Worm (Caenorhabditis elegans) whole organism, young adult: ENCODE data around the gene cdh-3.

ENCODE experiments used
- B0019.2 ChIP-seq: fragments of 200-800 bp; sonication (Bioruptor generic); conservative IDR thresholded peaks from 2 replicates; pipeline ENCODE4 v1.3.6; 2022; ENCODE audit warnings: missing genetic modification reagents, missing genetic modification characterization, missing compliant biosample characterization
- B0261.1 ChIP-seq: sonication (generic microtip); optimal IDR thresholded peaks from 2 replicates; lab custom pipeline; 2016; ENCODE audit warnings: mild to moderate bottlenecking, missing genetic modification characterization, moderate library complexity, missing compliant biosample characterization
- C06A6.2 ChIP-seq: fragments of 200-800 bp; sonication (Bioruptor generic); conservative IDR thresholded peaks from 2 replicates; pipeline ENCODE4 v1.3.6; 2022; ENCODE audit warnings: missing genetic modification characterization, missing compliant biosample characterization
- F10E7.11 ChIP-seq: sonication (generic microtip); optimal IDR thresholded peaks from 2 replicates; lab custom pipeline; 2017; ENCODE audit warnings: mild to moderate bottlenecking, missing genetic modification characterization, moderate library complexity, missing compliant biosample characterization
- F33H1.4 ChIP-seq: fragments of 200-800 bp; sonication (Bioruptor generic); IDR thresholded peaks from 2 replicates; pipeline ENCODE4 v1.3.6; 2022; ENCODE audit warnings: missing genetic modification reagents, missing genetic modification characterization, missing compliant biosample characterization
- ZK185.1 ChIP-seq: sonication (generic microtip); optimal IDR thresholded peaks from 2 replicates; lab custom pipeline; 2016; ENCODE audit warnings: mild to moderate bottlenecking, missing genetic modification characterization, missing compliant biosample characterization; ENCODE audit not compliant: poor library complexity, severe bottlenecking
- akir-1 ChIP-seq: fragments of 200-800 bp; sonication (Bioruptor generic); optimal IDR thresholded peaks from 2 replicates; lab custom pipeline; 2018; ENCODE audit warnings: mild to moderate bottlenecking, missing genetic modification characterization, moderate library complexity, missing compliant biosample characterization
- aptf-2 ChIP-seq: fragments of 200-800 bp; sonication (Bioruptor generic); conservative IDR thresholded peaks from 2 replicates; pipeline ENCODE4 v1.3.6; 2022; ENCODE audit warnings: missing genetic modification reagents, missing genetic modification characterization, missing compliant biosample characterization
- attf-3 ChIP-seq: fragments of 200-800 bp; sonication (Bioruptor generic); conservative IDR thresholded peaks from 2 replicates; pipeline ENCODE4 v1.3.6; 2022; ENCODE audit warnings: missing genetic modification reagents, missing genetic modification characterization, missing compliant biosample characterization
- attf-5 ChIP-seq: fragments of 200-800 bp; sonication (Bioruptor generic); optimal IDR thresholded peaks from 2 replicates; lab custom pipeline; 2018; ENCODE audit warnings: mild to moderate bottlenecking, missing genetic modification characterization, missing compliant biosample characterization
- attf-6 ChIP-seq: fragments of 200-800 bp; sonication (Bioruptor generic); IDR thresholded peaks from 2 replicates; pipeline ENCODE4 v1.3.6; 2022; ENCODE audit warnings: missing genetic modification reagents, missing genetic modification characterization, missing compliant biosample characterization
- bed-2 ChIP-seq: fragments of 200-800 bp; sonication (Bioruptor generic); IDR thresholded peaks from 2 replicates; pipeline ENCODE4 v1.3.6; 2022; ENCODE audit warnings: missing genetic modification reagents, missing genetic modification characterization, missing compliant biosample characterization
- cebp-1 ChIP-seq, 2 experiments: fragments of 200-800 bp in 1 of 2; sonication (Bioruptor generic) in 1 of 2; sonication (generic microtip) in 1 of 2; IDR thresholded peaks in 1 of 2; optimal IDR thresholded peaks in 1 of 2; 2 replicates each; pipeline versions ENCODE4 v1.3.6 to Lab custom; 2017 to 2022; ENCODE audit warnings: missing compliant biosample characterization in 2 of 2, missing genetic modification characterization in 2 of 2, mild to moderate bottlenecking in 1 of 2, missing genetic modification reagents in 1 of 2, moderate library complexity in 1 of 2
- chd-7 ChIP-seq: sonication (generic microtip); optimal IDR thresholded peaks from 2 replicates; lab custom pipeline; 2016; ENCODE audit warnings: mild to moderate bottlenecking, missing genetic modification characterization, moderate library complexity, missing compliant biosample characterization
- dox-1 ChIP-seq: fragments of 200-800 bp; sonication (Bioruptor generic); IDR thresholded peaks from 2 replicates; pipeline ENCODE4 v1.3.6; 2022; ENCODE audit warnings: missing genetic modification reagents, missing genetic modification characterization, missing compliant biosample characterization
- dpff-1 ChIP-seq: sonication (generic microtip); optimal IDR thresholded peaks from 2 replicates; lab custom pipeline; 2017; ENCODE audit warnings: mild to moderate bottlenecking, missing genetic modification characterization, missing compliant biosample characterization
- ekl-4 ChIP-seq: fragments of 200-800 bp; sonication (Bioruptor generic); IDR thresholded peaks from 2 replicates; pipeline ENCODE4 v1.3.6; 2022; ENCODE audit warnings: missing genetic modification reagents, missing genetic modification characterization, missing compliant biosample characterization
- ets-4 ChIP-seq: fragments of 200-800 bp; sonication (Bioruptor generic); optimal IDR thresholded peaks from 2 replicates; lab custom pipeline; 2018; ENCODE audit warnings: mild to moderate bottlenecking, missing genetic modification characterization, missing compliant biosample characterization
- fkh-3 ChIP-seq: sonication (generic microtip); optimal IDR thresholded peaks from 2 replicates; lab custom pipeline; 2016; ENCODE audit warnings: mild to moderate bottlenecking, missing genetic modification characterization, missing compliant biosample characterization
- hmg-20 ChIP-seq: fragments of 200-800 bp; sonication (Bioruptor generic); IDR thresholded peaks from 2 replicates; pipeline ENCODE4 v1.3.6; 2022; ENCODE audit warnings: missing genetic modification reagents, missing genetic modification characterization, missing compliant biosample characterization
- hrde-1 ChIP-seq: sonication (generic microtip); optimal IDR thresholded peaks from 2 replicates; lab custom pipeline; 2016; ENCODE audit warnings: missing genetic modification characterization, mild to moderate bottlenecking, missing compliant biosample characterization, moderate library complexity, missing genotype, missing genetic modification reagents, borderline replicate concordance
- let-607 ChIP-seq, 2 experiments: fragments of 200-800 bp in 1 of 2; sonication (Bioruptor generic) in 1 of 2; sonication (generic microtip) in 1 of 2; optimal IDR thresholded peaks; 2 replicates each; lab custom pipeline; 2016 to 2018; ENCODE audit warnings: mild to moderate bottlenecking in 2 of 2, missing compliant biosample characterization in 2 of 2, missing genetic modification characterization in 2 of 2, moderate library complexity in 2 of 2, missing genotype in 1 of 2
- lin-35 ChIP-seq, 3 experiments: fragments of 150-350 bp in 2 of 3; sonication (generic microtip) in 1 of 3; optimal IDR thresholded peaks; 2 replicates each; lab custom pipeline; 2014 to 2018; ENCODE audit warnings: missing biosample characterization in 3 of 3, missing genetic modification characterization in 3 of 3, missing genetic modification reagents in 3 of 3
- madf-3 ChIP-seq: fragments of 200-800 bp; sonication (Bioruptor generic); IDR thresholded peaks from 2 replicates; pipeline ENCODE4 v1.3.6; 2022; ENCODE audit warnings: missing genetic modification reagents, missing genetic modification characterization, missing compliant biosample characterization
- mel-28 ChIP-seq: sonication (generic microtip); optimal IDR thresholded peaks from 2 replicates; lab custom pipeline; 2016; ENCODE audit warnings: borderline replicate concordance, mild to moderate bottlenecking, missing genetic modification characterization, missing compliant biosample characterization
- nhr-80 ChIP-seq: sonication (generic microtip); optimal IDR thresholded peaks from 2 replicates; lab custom pipeline; 2016; ENCODE audit warnings: missing genetic modification characterization, missing compliant biosample characterization
- rec-8 ChIP-seq, 2 experiments: sonication (generic microtip); optimal IDR thresholded peaks; 2 replicates each; lab custom pipeline; 2016; ENCODE audit warnings: mild to moderate bottlenecking in 2 of 2, missing genetic modification characterization in 2 of 2, missing genetic modification reagents in 2 of 2, missing genotype in 2 of 2, missing biosample characterization in 1 of 2, missing compliant biosample characterization in 1 of 2, moderate library complexity in 1 of 2
- repo-1 ChIP-seq: sonication (generic microtip); optimal IDR thresholded peaks from 2 replicates; lab custom pipeline; 2017; ENCODE audit warnings: mild to moderate bottlenecking, missing genetic modification characterization, missing compliant biosample characterization
- sdz-38 ChIP-seq: sonication (generic microtip); optimal IDR thresholded peaks from 2 replicates; lab custom pipeline; 2016; ENCODE audit warnings: missing genotype, missing genetic modification characterization, missing compliant biosample characterization
- snpc-3.4 ChIP-seq: sonication (generic microtip); optimal IDR thresholded peaks from 2 replicates; lab custom pipeline; 2017; ENCODE audit warnings: missing genetic modification characterization, mild to moderate bottlenecking, missing compliant biosample characterization, antibody characterized with exemption, moderate library complexity, missing genotype, missing genetic modification reagents
- snpc-4 ChIP-seq, 5 experiments: fragments of 150-350 bp in 1 of 5; sonication (generic microtip) in 4 of 5; optimal IDR thresholded peaks; 2 replicates each; lab custom pipeline; 2014 to 2018; ENCODE audit warnings: missing genetic modification characterization in 5 of 5, missing biosample characterization in 3 of 5, antibody characterized with exemption in 2 of 5, mild to moderate bottlenecking in 2 of 5, missing compliant biosample characterization in 2 of 5, missing genotype in 2 of 5, moderate library complexity in 2 of 5, missing genetic modification reagents in 1 of 5
- tbp1 ChIP-seq: fragments of 200-800 bp; sonication (Bioruptor generic); optimal IDR thresholded peaks from 2 replicates; lab custom pipeline; 2018; ENCODE audit warnings: mild to moderate bottlenecking, missing genetic modification characterization, missing compliant biosample characterization
- zfh-2 ChIP-seq: fragments of 200-800 bp; sonication (Bioruptor generic); conservative IDR thresholded peaks from 2 replicates; pipeline ENCODE4 v1.3.6; 2022; ENCODE audit warnings: missing genetic modification reagents, missing genetic modification characterization, missing compliant biosample characterization
- zim-3 ChIP-seq: sonication (generic microtip); optimal IDR thresholded peaks from 2 replicates; lab custom pipeline; 2017; ENCODE audit warnings: mild to moderate bottlenecking, missing genetic modification characterization, moderate library complexity, missing compliant biosample characterization
- ztf-26 ChIP-seq: sonication (generic microtip); optimal IDR thresholded peaks from 2 replicates; lab custom pipeline; 2017; ENCODE audit warnings: missing genetic modification characterization, missing compliant biosample characterization

Gene cdh-3

ce11 chrIII:7765974-7766373 is 11.7 kb upstream of the cdh-3 start, which contains the start of gene ZK686.2:
Gene ZK686.2 (minus strand): TSS chrIII:7766052.
- TF ChIP-seq akir-1 (no peak), attf-5 (peak; percentile 14), attf-3 (GFP tag; lab: Robert Waterston, UW) (peak; percentile 93)

- 0 out of 2 replicates have a peak, but pooled peaks have one; percentile 3 for TF ChIP-seq dox-1 (GFP tag; lab: Robert Waterston, UW)
- TF ChIP-seq attf-5 = no peak
Measured at ce11 chrIII:7763503-7763902, 9.3 kb upstream of the cdh-3 start, which contains the start of gene mtx-2. Gene mtx-2 (minus strand): TSS chrIII:7763603.

ce11 chrIII:7762250-7762649 is 8.0 kb upstream of the cdh-3 start:
- TF ChIP-seq ekl-4 = no peak
- TF ChIP-seq nhr-80 (tag; lab: Kevin White, UChicago) = peak; percentile 77
- TF ChIP-seq hrde-1 (tag; lab: Kevin White, UChicago) = no peak

ce11 chrIII:7758562-7758961 is 4.3 kb upstream of the cdh-3 start, which contains the start of gene pcp-1:
Gene pcp-1 (plus strand): TSS chrIII:7758903.
- TF ChIP-seq zfh-2 (no peak), sdz-38 (tag; lab: Kevin White, UChicago) (no peak), repo-1 (tag; lab: Kevin White, UChicago) (no peak), rec-8 (tag; optimal IDR thresholded peaks at IDR 0.05; lab: Kevin White, UChicago) (no peak), dpff-1 (tag; lab: Kevin White, UChicago) (no peak), tbp1 (GFP tag; lab: Kevin White, UChicago) (no peak), let-607 (tag; optimal IDR thresholded peaks at IDR 0.05; lab: Kevin White, UChicago) (peak; percentile 14 to 68), nhr-80 (tag; lab: Kevin White, UChicago) (peak; percentile 100), ekl-4 (no peak), ets-4 (GFP tag; lab: Kevin White, UChicago) (peak; percentile 95), mel-28 (tag; lab: Kevin White, UChicago) (no peak)

ce11 chrIII:7743183-7743582 is 11.1 kb downstream of the cdh-3 start:
- TF ChIP-seq hmg-20 (GFP tag; lab: Robert Waterston, UW) (no peak), fkh-3 (no peak), madf-3 (GFP tag; lab: Robert Waterston, UW) (no peak), snpc-3.4 (tag; lab: Kevin White, UChicago) (no peak), snpc-4 (GFP tag; optimal IDR thresholded peaks at IDR 0.05; lab: Kevin White, UChicago) (no peak), snpc-4 (tag; optimal IDR thresholded peaks at IDR 0.05; lab: Kevin White, UChicago) (no peak), B0019.2 (GFP tag; lab: Robert Waterston, UW) (no peak), F33H1.4 (GFP tag; lab: Robert Waterston, UW) (no peak), B0261.1 (tag; lab: Kevin White, UChicago) (no peak)

ce11 chrIII:7737646-7738258 is 16.5 kb downstream of the cdh-3 start:
- TF ChIP-seq zim-3 (tag; lab: Kevin White, UChicago) (peak; percentile 59), repo-1 (tag; lab: Kevin White, UChicago) (peak; percentile 11), akir-1 (no peak), chd-7 (peak; percentile 52), aptf-2 (0 out of 2 replicates have a peak, but pooled peaks have one; percentile 11), dpff-1 (tag; lab: Kevin White, UChicago) (peak; percentile 74), C06A6.2 (GFP tag; lab: Robert Waterston, UW) (0 out of 2 replicates have a peak, but pooled peaks have one; percentile 49), ZK185.1 (tag; lab: Kevin White, UChicago) (peak; percentile 51), ztf-26 (tag; lab: Kevin White, UChicago) (peak; percentile 8), lin-35 (GFP tag; optimal IDR thresholded peaks at IDR 0.05; lab: Kevin White, UChicago) (peak in 1 of 3 experiments; percentile 40), attf-6 (no peak), F10E7.11 (peak; percentile 52), let-607 (tag; optimal IDR thresholded peaks at IDR 0.05; lab: Kevin White, UChicago) (peak in 1 of 2 experiments; percentile 26), bed-2 (GFP tag; lab: Robert Waterston, UW) (no peak), nhr-80 (tag; lab: Kevin White, UChicago) (no peak), cebp-1 (GFP tag; IDR thresholded peaks at IDR 0.05; lab: Robert Waterston, UW) (no peak), cebp-1 (tag; optimal IDR thresholded peaks at IDR 0.05; lab: Kevin White, UChicago) (peak; percentile 14)
